Worm (Caenorhabditis elegans) whole organism, young adult: ENCODE data around the gene ras-2.

Experiments used
- C06A6.2 ChIP-seq: fragments of 200-800 bp; sonication (Bioruptor generic); conservative IDR thresholded peaks from 2 replicates; pipeline ENCODE4 v1.3.6; 2022; ENCODE audit warnings: missing genetic modification characterization, missing compliant biosample characterization
- D2030.7 ChIP-seq: fragments of 200-800 bp; sonication (Bioruptor generic); IDR thresholded peaks from 2 replicates; pipeline ENCODE4 v1.3.6; 2022; ENCODE audit warnings: missing genetic modification reagents, missing genetic modification characterization, missing compliant biosample characterization
- F33H1.4 ChIP-seq: fragments of 200-800 bp; sonication (Bioruptor generic); IDR thresholded peaks from 2 replicates; pipeline ENCODE4 v1.3.6; 2022; ENCODE audit warnings: missing genetic modification reagents, missing genetic modification characterization, missing compliant biosample characterization
- K11D2.4 ChIP-seq: fragments of 200-800 bp; sonication (Bioruptor generic); IDR thresholded peaks from 2 replicates; pipeline ENCODE4 v1.3.6; 2022; ENCODE audit warnings: missing genetic modification reagents, missing genetic modification characterization, missing compliant biosample characterization
- T07F8.4 ChIP-seq: sonication (generic microtip); optimal IDR thresholded peaks from 2 replicates; lab custom pipeline; 2016; ENCODE audit warnings: mild to moderate bottlenecking, missing genetic modification characterization, moderate library complexity, missing compliant biosample characterization
- Y95B8A.8 ChIP-seq: fragments of 200-800 bp; sonication (Bioruptor generic); IDR thresholded peaks from 2 replicates; pipeline ENCODE4 v1.3.6; 2022; ENCODE audit warnings: missing genetic modification reagents, missing genetic modification characterization, missing compliant biosample characterization
- ZK185.1 ChIP-seq: sonication (generic microtip); optimal IDR thresholded peaks from 2 replicates; lab custom pipeline; 2016; ENCODE audit warnings: mild to moderate bottlenecking, missing genetic modification characterization, missing compliant biosample characterization; ENCODE audit not compliant: poor library complexity, severe bottlenecking
- aptf-2 ChIP-seq: fragments of 200-800 bp; sonication (Bioruptor generic); conservative IDR thresholded peaks from 2 replicates; pipeline ENCODE4 v1.3.6; 2022; ENCODE audit warnings: missing genetic modification reagents, missing genetic modification characterization, missing compliant biosample characterization
- cebp-2 ChIP-seq: fragments of 200-800 bp; sonication (Bioruptor generic); IDR thresholded peaks from 2 replicates; pipeline ENCODE4 v1.3.6; 2022; ENCODE audit warnings: missing genetic modification characterization, missing compliant biosample characterization
- ceh-100 ChIP-seq: fragments of 200-800 bp; sonication (Bioruptor generic); IDR thresholded peaks from 2 replicates; pipeline ENCODE4 v1.3.6; 2022; ENCODE audit warnings: missing genetic modification reagents, missing genetic modification characterization, missing compliant biosample characterization
- ceh-91 ChIP-seq: fragments of 200-800 bp; sonication (Bioruptor generic); IDR thresholded peaks from 2 replicates; pipeline ENCODE4 v1.3.6; 2022; ENCODE audit warnings: missing genetic modification reagents, missing genetic modification characterization, missing compliant biosample characterization
- dox-1 ChIP-seq: fragments of 200-800 bp; sonication (Bioruptor generic); IDR thresholded peaks from 2 replicates; pipeline ENCODE4 v1.3.6; 2022; ENCODE audit warnings: missing genetic modification reagents, missing genetic modification characterization, missing compliant biosample characterization
- egrh-3 ChIP-seq: fragments of 200-800 bp; sonication (Bioruptor generic); IDR thresholded peaks from 2 replicates; pipeline ENCODE4 v1.3.6; 2022; ENCODE audit warnings: missing genetic modification reagents, missing genetic modification characterization, missing compliant biosample characterization
- ekl-4 ChIP-seq: fragments of 200-800 bp; sonication (Bioruptor generic); IDR thresholded peaks from 2 replicates; pipeline ENCODE4 v1.3.6; 2022; ENCODE audit warnings: missing genetic modification reagents, missing genetic modification characterization, missing compliant biosample characterization
- gei-17 ChIP-seq: fragments of 200-800 bp; sonication (Bioruptor generic); optimal IDR thresholded peaks from 2 replicates; lab custom pipeline; 2018; ENCODE audit warnings: mild to moderate bottlenecking, missing genetic modification characterization, missing compliant biosample characterization
- hmg-1.2 ChIP-seq: fragments of 200-800 bp; sonication (Bioruptor generic); IDR thresholded peaks from 2 replicates; pipeline ENCODE4 v1.3.6; 2022; ENCODE audit warnings: missing genetic modification reagents, missing genetic modification characterization, missing compliant biosample characterization
- hmg-20 ChIP-seq: fragments of 200-800 bp; sonication (Bioruptor generic); IDR thresholded peaks from 2 replicates; pipeline ENCODE4 v1.3.6; 2022; ENCODE audit warnings: missing genetic modification reagents, missing genetic modification characterization, missing compliant biosample characterization
- hsf-1 ChIP-seq: fragments of 200-800 bp; sonication (Bioruptor generic); IDR thresholded peaks from 2 replicates; pipeline ENCODE4 v1.3.6; 2022; ENCODE audit warnings: missing genetic modification reagents, missing genetic modification characterization, missing compliant biosample characterization
- let-526 ChIP-seq: fragments of 200-800 bp; sonication (Bioruptor generic); IDR thresholded peaks from 2 replicates; pipeline ENCODE4 v1.3.6; 2022; ENCODE audit warnings: missing genetic modification reagents, missing genetic modification characterization, missing compliant biosample characterization
- let-607 ChIP-seq, 2 experiments: fragments of 200-800 bp in 1 of 2; sonication (Bioruptor generic) in 1 of 2; sonication (generic microtip) in 1 of 2; optimal IDR thresholded peaks; 2 replicates each; lab custom pipeline; 2016 to 2018; ENCODE audit warnings: mild to moderate bottlenecking in 2 of 2, missing compliant biosample characterization in 2 of 2, missing genetic modification characterization in 2 of 2, moderate library complexity in 2 of 2, missing genotype in 1 of 2
- madf-3 ChIP-seq: fragments of 200-800 bp; sonication (Bioruptor generic); IDR thresholded peaks from 2 replicates; pipeline ENCODE4 v1.3.6; 2022; ENCODE audit warnings: missing genetic modification reagents, missing genetic modification characterization, missing compliant biosample characterization
- madf-6 ChIP-seq: fragments of 200-800 bp; sonication (Bioruptor generic); IDR thresholded peaks from 2 replicates; pipeline ENCODE4 v1.3.6; 2022; ENCODE audit warnings: missing genetic modification reagents, missing genetic modification characterization, missing compliant biosample characterization
- mcd-1 ChIP-seq: fragments of 200-800 bp; sonication (Bioruptor generic); IDR thresholded peaks from 2 replicates; pipeline ENCODE4 v1.3.6; 2022; ENCODE audit warnings: missing genetic modification reagents, missing genetic modification characterization, missing compliant biosample characterization
- mes-4 ChIP-seq: sonication (generic microtip); optimal IDR thresholded peaks from 2 replicates; lab custom pipeline; 2016; ENCODE audit warnings: missing genotype, missing genetic modification characterization, missing compliant biosample characterization
- nfya-1 ChIP-seq: sonication (generic microtip); optimal IDR thresholded peaks from 2 replicates; lab custom pipeline; 2017; ENCODE audit warnings: antibody characterized with exemption, missing compliant biosample characterization, missing genetic modification characterization, borderline replicate concordance; ENCODE audit not compliant: insufficient read depth
- nfyb-1 ChIP-seq: fragments of 200-800 bp; sonication (Bioruptor generic); IDR thresholded peaks from 2 replicates; pipeline ENCODE4 v1.3.6; 2022; ENCODE audit warnings: missing genetic modification reagents, missing genetic modification characterization, missing compliant biosample characterization
- nhr-80 ChIP-seq: sonication (generic microtip); optimal IDR thresholded peaks from 2 replicates; lab custom pipeline; 2016; ENCODE audit warnings: missing genetic modification characterization, missing compliant biosample characterization
- pbrm-1 ChIP-seq: fragments of 200-800 bp; sonication (Bioruptor generic); IDR thresholded peaks from 2 replicates; pipeline ENCODE4 v1.3.6; 2022; ENCODE audit warnings: missing genetic modification reagents, missing genetic modification characterization, missing compliant biosample characterization
- rcor-1 ChIP-seq: fragments of 200-800 bp; sonication (Bioruptor generic); IDR thresholded peaks from 2 replicates; pipeline ENCODE4 v1.3.6; 2022; ENCODE audit warnings: missing genetic modification reagents, missing genetic modification characterization, missing compliant biosample characterization
- rpc-1 ChIP-seq, 2 experiments: fragments of 150-350 bp in 1 of 2; sonication (generic microtip) in 1 of 2; optimal IDR thresholded peaks; 2 replicates each; lab custom pipeline; 2014 to 2018; ENCODE audit warnings: missing biosample characterization in 1 of 2, missing genetic modification characterization in 1 of 2, missing genetic modification reagents in 1 of 2, missing genotype in 1 of 2
- sea-2 ChIP-seq: fragments of 200-800 bp; sonication (Bioruptor generic); IDR thresholded peaks from 2 replicates; pipeline ENCODE4 v1.3.6; 2022; ENCODE audit warnings: missing genetic modification characterization, missing compliant biosample characterization
- xnd-1 ChIP-seq: sonication (generic microtip); optimal IDR thresholded peaks from 2 replicates; lab custom pipeline; 2016; ENCODE audit warnings: missing genotype, missing genetic modification reagents, missing genetic modification characterization, missing compliant biosample characterization
- zfh-2 ChIP-seq: fragments of 200-800 bp; sonication (Bioruptor generic); conservative IDR thresholded peaks from 2 replicates; pipeline ENCODE4 v1.3.6; 2022; ENCODE audit warnings: missing genetic modification reagents, missing genetic modification characterization, missing compliant biosample characterization
- ztf-26 ChIP-seq: sonication (generic microtip); optimal IDR thresholded peaks from 2 replicates; lab custom pipeline; 2017; ENCODE audit warnings: missing genetic modification characterization, missing compliant biosample characterization

The ras-2 gene

DNA sequence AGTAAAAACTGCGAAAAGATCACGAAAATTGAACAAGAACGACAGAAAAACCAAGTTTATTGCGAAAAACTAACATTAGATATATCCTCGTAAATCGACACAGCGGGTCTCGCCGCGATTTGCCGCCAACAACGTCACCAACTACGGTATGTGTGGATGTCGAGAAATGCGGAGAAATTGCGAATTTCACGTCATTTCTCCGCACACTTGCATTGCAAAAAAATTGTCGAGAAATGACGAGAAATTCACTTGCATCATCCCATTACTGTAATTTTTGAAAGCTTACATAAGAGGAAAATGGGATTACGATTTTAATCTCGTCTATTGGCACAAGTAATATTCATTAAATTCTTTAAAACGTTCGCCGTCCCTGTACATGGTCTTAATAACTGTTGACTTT lies 12.7 kb upstream of the ras-2 start:
- peak; percentile 82 for TF ChIP-seq hsf-1 (GFP tag; lab: Robert Waterston, UW)
- TF ChIP-seq pbrm-1 (GFP tag; lab: Robert Waterston, UW), result peak; percentile 68
- TF ChIP-seq madf-6 (GFP tag; lab: Robert Waterston, UW), result peak; percentile 80
- TF ChIP-seq ceh-100, result peak; percentile 52
- peak; percentile 80 for TF ChIP-seq K11D2.4 (GFP tag; lab: Robert Waterston, UW)
- TF ChIP-seq Y95B8A.8 (GFP tag; lab: Robert Waterston, UW), result 0 out of 2 replicates have a peak, but pooled peaks have one; percentile 23
- peak; percentile 87 for TF ChIP-seq mcd-1 (GFP tag; lab: Robert Waterston, UW)
- TF ChIP-seq dox-1 (GFP tag; lab: Robert Waterston, UW), result peak; percentile 75
- peak; percentile 62 for TF ChIP-seq ceh-91 (GFP tag; lab: Robert Waterston, UW)
- TF ChIP-seq D2030.7 (GFP tag; lab: Robert Waterston, UW), result peak; percentile 58
- TF ChIP-seq hmg-20 (GFP tag; lab: Robert Waterston, UW), result peak; percentile 39; the same call in 1 of the 2 replicates
- TF ChIP-seq C06A6.2 (GFP tag; lab: Robert Waterston, UW), result peak; percentile 41; the same call in 1 of the 2 replicates
- peak; percentile 55 for TF ChIP-seq rcor-1 (GFP tag; lab: Robert Waterston, UW)
- TF ChIP-seq madf-3 (GFP tag; lab: Robert Waterston, UW), result 0 out of 2 replicates have a peak, but pooled peaks have one; percentile 25
- peak; percentile 67 for TF ChIP-seq hmg-1.2 (GFP tag; lab: Robert Waterston, UW)
- TF ChIP-seq F33H1.4 (GFP tag; lab: Robert Waterston, UW), result peak; percentile 99
- TF ChIP-seq ekl-4 (GFP tag; lab: Robert Waterston, UW), result peak; percentile 91

DNA sequence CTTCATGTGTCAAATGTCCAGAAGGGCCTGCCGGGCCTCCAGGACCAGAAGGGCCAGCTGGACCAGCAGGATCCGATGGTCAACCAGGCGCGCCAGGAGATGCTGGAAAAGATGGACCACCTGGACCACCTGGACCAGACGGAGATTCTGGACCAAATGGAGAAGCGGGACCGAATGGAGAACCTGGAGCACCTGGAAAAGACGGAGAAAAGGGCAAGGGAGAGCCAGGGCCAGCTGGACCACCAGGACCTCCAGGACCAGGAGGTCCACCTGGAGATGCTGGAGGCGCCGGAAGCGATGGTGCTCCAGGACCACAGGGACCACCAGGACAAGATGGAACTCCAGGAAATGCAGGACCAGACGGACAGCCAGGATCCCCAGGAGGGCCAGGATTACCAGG lies 8.8 kb upstream of the ras-2 start:
- TF ChIP-seq zfh-2 (GFP tag; lab: Robert Waterston, UW) (peak; percentile 93), T07F8.4 (tag; lab: Kevin White, UChicago) (no peak), rpc-1 (optimal IDR thresholded peaks at IDR 0.05; lab: Kevin White, UChicago) (no peak), rpc-1 (tag; optimal IDR thresholded peaks at IDR 0.05; lab: Kevin White, UChicago) (no peak), egrh-3 (GFP tag; lab: Robert Waterston, UW) (peak; percentile 90), mes-4 (tag; lab: Kevin White, UChicago) (no peak)

DNA sequence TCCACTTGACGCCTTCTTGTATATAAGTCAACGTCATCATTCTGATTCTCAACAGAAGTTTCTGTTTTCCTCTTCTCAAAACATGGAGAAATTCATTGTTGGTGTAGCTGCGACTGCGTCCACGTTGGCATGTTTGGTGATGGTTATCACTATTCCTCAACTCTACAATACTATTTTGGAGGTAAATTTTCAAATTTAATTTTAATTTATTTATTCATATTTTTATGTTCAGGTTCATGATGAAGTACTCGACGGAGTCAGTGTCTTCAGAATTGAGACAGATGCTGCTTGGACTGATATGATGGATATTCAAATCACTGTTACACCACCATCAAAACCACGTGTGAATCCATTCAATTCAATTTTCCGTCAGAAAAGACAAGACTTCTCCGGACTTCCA lies 8.2 kb upstream of the ras-2 start, which contains the start of gene col-89:
TSS of gene col-89 (plus strand) at position 19 of the 400 bp plus-strand sequence.
- no peak for TF ChIP-seq aptf-2 (GFP tag; lab: Robert Waterston, UW)
- TF ChIP-seq let-526, result no peak
- TF ChIP-seq cebp-2 (GFP tag; lab: Robert Waterston, UW), result no peak
- TF ChIP-seq pbrm-1 (GFP tag; lab: Robert Waterston, UW), result no peak
- no peak for TF ChIP-seq F33H1.4 (GFP tag; lab: Robert Waterston, UW)
- TF ChIP-seq xnd-1 (tag; lab: Kevin White, UChicago), result no peak
- no peak for TF ChIP-seq ztf-26 (tag; lab: Kevin White, UChicago)
- no peak for TF ChIP-seq gei-17 (GFP tag; lab: Kevin White, UChicago)
- TF ChIP-seq C06A6.2 (GFP tag; lab: Robert Waterston, UW), result no peak
- TF ChIP-seq ZK185.1, result no peak
- no peak for TF ChIP-seq nfyb-1 (GFP tag; lab: Robert Waterston, UW)
- no peak for TF ChIP-seq rcor-1 (GFP tag; lab: Robert Waterston, UW)
- no peak for TF ChIP-seq let-607 (tag; optimal IDR thresholded peaks at IDR 0.05; lab: Kevin White, UChicago)
- no peak for TF ChIP-seq K11D2.4 (GFP tag; lab: Robert Waterston, UW)
- no peak for TF ChIP-seq egrh-3 (GFP tag; lab: Robert Waterston, UW)
- TF ChIP-seq sea-2, result no peak
- TF ChIP-seq nhr-80, result no peak
- TF ChIP-seq nfya-1, result no peak
- TF ChIP-seq, all 124 proteins: peak for 0
